Worm (Caenorhabditis elegans): ENCODE data around the gene npp-16.

- TF ChIP-seq ama-1 (optimal IDR thresholded peaks at IDR 0.05), result no peak
- no peak for TF ChIP-seq aly-1 (tag; optimal IDR thresholded peaks at IDR 0.05)
- no peak for TF ChIP-seq hmbx-1 (tag; optimal IDR thresholded peaks at IDR 0.05)
- no peak for TF ChIP-seq sea-1 (GFP tag; conservative IDR thresholded peaks at IDR 0.05)
- TF ChIP-seq ceh-36 (tag; optimal IDR thresholded peaks at IDR 0.05), result no peak
Observed at ce11 chrIII:11902782-11903181, 12.9 kb upstream of the npp-16 start.
